Fruit fly (Drosophila melanogaster) whole organism, embryonic: ENCODE results near the gene dj-1beta.

ENCODE experiments used
- Ada2b ChIP-seq: fragments of 200-800 bp; sonication (Bioruptor generic); IDR thresholded peaks from 2 replicates; pipeline ENCODE4 v1.3.6; 2022; ENCODE audit warnings: missing biosample characterization, missing genetic modification characterization
- CG10274 ChIP-seq: fragments of 200-800 bp; sonication (Bioruptor generic); optimal IDR thresholded peaks from 3 replicates; lab custom pipeline; 2017; ENCODE audit warnings: missing biosample characterization, mild to moderate bottlenecking, missing genetic modification characterization
- CG10959 ChIP-seq: fragments of 200-800 bp; sonication (Bioruptor generic); IDR thresholded peaks from 2 replicates; pipeline ENCODE4 v1.3.6; 2022; ENCODE audit warnings: missing biosample characterization, missing genetic modification characterization
- CG11560 ChIP-seq: fragments of 200-800 bp; sonication (Bioruptor generic); IDR thresholded peaks from 3 replicates; pipeline ENCODE4 v1.3.6; 2022; ENCODE audit warnings: missing biosample characterization, missing genetic modification characterization
- CG12155 ChIP-seq: fragments of 200-800 bp; sonication (Bioruptor generic); optimal IDR thresholded peaks from 3 replicates; lab custom pipeline; 2016; ENCODE audit warnings: missing biosample characterization, missing genetic modification characterization
- CG12236 ChIP-seq: fragments of 200-800 bp; sonication (Bioruptor generic); optimal IDR thresholded peaks from 2 replicates; lab custom pipeline; 2016; ENCODE audit warnings: missing biosample characterization, missing genetic modification characterization
- CG13123 ChIP-seq: fragments of 200-800 bp; sonication (Bioruptor generic); optimal IDR thresholded peaks from 2 replicates; lab custom pipeline; 2016; ENCODE audit warnings: missing biosample characterization, missing genetic modification characterization
- CG13287 ChIP-seq: fragments of 200-800 bp; sonication (Bioruptor generic); IDR thresholded peaks from 2 replicates; pipeline ENCODE4 v1.3.6; 2022; ENCODE audit warnings: missing biosample characterization, missing genetic modification characterization; ENCODE audit not compliant: partially characterized antibody
- CG15269 ChIP-seq: fragments of 200-800 bp; sonication (Bioruptor generic); optimal IDR thresholded peaks from 2 replicates; lab custom pipeline; 2018; ENCODE audit warnings: missing biosample characterization, mild to moderate bottlenecking, missing genetic modification characterization, moderate library complexity
- CG15514 ChIP-seq: fragments of 200-800 bp; sonication (Bioruptor generic); optimal IDR thresholded peaks from 3 replicates; lab custom pipeline; 2017; ENCODE audit warnings: missing biosample characterization, missing genetic modification characterization, mild to moderate bottlenecking, moderate library complexity, missing genetic modification reagents
- CG1647 ChIP-seq: fragments of 200-800 bp; sonication (Bioruptor generic); optimal IDR thresholded peaks from 3 replicates; lab custom pipeline; 2016; ENCODE audit warnings: missing biosample characterization, missing genetic modification characterization
- CG17568 ChIP-seq: fragments of 200-800 bp; sonication (Bioruptor generic); optimal IDR thresholded peaks from 2 replicates; lab custom pipeline; 2018; ENCODE audit warnings: missing biosample characterization, mild to moderate bottlenecking, missing genetic modification characterization, moderate library complexity
- CG18599 ChIP-seq: fragments of 200-800 bp; sonication (Bioruptor generic); optimal IDR thresholded peaks from 3 replicates; lab custom pipeline; 2017; ENCODE audit warnings: missing biosample characterization, missing genetic modification characterization, mild to moderate bottlenecking, moderate library complexity, missing genetic modification reagents
- CG30403 ChIP-seq: fragments of 200-800 bp; sonication (Bioruptor generic); optimal IDR thresholded peaks from 3 replicates; lab custom pipeline; 2016; ENCODE audit warnings: missing biosample characterization, missing genetic modification characterization
- CG6175 ChIP-seq: fragments of 200-800 bp; sonication (Bioruptor generic); IDR thresholded peaks from 3 replicates; pipeline ENCODE4 v1.3.6; 2022; ENCODE audit warnings: missing biosample characterization, missing genetic modification characterization
- CG7786 ChIP-seq: fragments of 200-800 bp; sonication (Bioruptor generic); optimal IDR thresholded peaks from 2 replicates; lab custom pipeline; 2016; ENCODE audit warnings: missing biosample characterization, missing genetic modification characterization
- CG8944 ChIP-seq: fragments of 200-800 bp; sonication (Bioruptor generic); optimal IDR thresholded peaks from 3 replicates; lab custom pipeline; 2016; ENCODE audit warnings: missing biosample characterization, missing genetic modification characterization
- CG9609 ChIP-seq: fragments of 200-800 bp; sonication (Bioruptor generic); optimal IDR thresholded peaks from 3 replicates; lab custom pipeline; 2016; ENCODE audit warnings: missing biosample characterization, missing genetic modification characterization
- Chrac-16 ChIP-seq: fragments of 200-800 bp; sonication (Bioruptor generic); optimal IDR thresholded peaks from 3 replicates; lab custom pipeline; 2016; ENCODE audit warnings: missing biosample characterization, missing genetic modification characterization
- Dref ChIP-seq: fragments of 200-800 bp; sonication (Bioruptor generic); IDR thresholded peaks from 2 replicates; pipeline ENCODE4 v1.3.6; 2022; ENCODE audit warnings: missing biosample characterization, missing genetic modification characterization
- E2f2 ChIP-seq: fragments of 200-800 bp; sonication (Bioruptor generic); IDR thresholded peaks from 2 replicates; pipeline ENCODE4 v1.3.6; 2022; ENCODE audit warnings: missing biosample characterization, missing genetic modification characterization
- Hr39 ChIP-seq: fragments of >200 bp; optimal IDR thresholded peaks from 2 replicates; lab custom pipeline; 2017
- MBD-R2 ChIP-seq: fragments of 200-800 bp; sonication (Bioruptor generic); IDR thresholded peaks from 2 replicates; pipeline ENCODE4 v1.3.6; 2022; ENCODE audit warnings: missing biosample characterization, missing genetic modification characterization
- Mes4 ChIP-seq: fragments of 200-800 bp; sonication (Bioruptor generic); optimal IDR thresholded peaks from 2 replicates; lab custom pipeline; 2016; ENCODE audit warnings: missing biosample characterization, missing genetic modification characterization
- Opbp ChIP-seq: fragments of 200-800 bp; sonication (Bioruptor generic); IDR thresholded peaks from 3 replicates; pipeline ENCODE4 v1.3.6; 2022; ENCODE audit warnings: missing biosample characterization, missing genetic modification characterization; ENCODE audit not compliant: partially characterized antibody
- Pdp1 ChIP-seq, 2 experiments: fragments of 200-800 bp; sonication (Bioruptor generic); optimal IDR thresholded peaks; 3 replicates each; lab custom pipeline; 2016; ENCODE audit warnings: missing biosample characterization in 2 of 2, missing genetic modification characterization in 2 of 2, mild to moderate bottlenecking in 1 of 2, moderate library complexity in 1 of 2
- Rfx ChIP-seq: fragments of 200-800 bp; sonication (Bioruptor generic); IDR thresholded peaks from 2 replicates; pipeline ENCODE4 v1.3.6; 2022; ENCODE audit warnings: missing biosample characterization, missing genetic modification characterization
- al ChIP-seq: fragments of 200-800 bp; sonication (Bioruptor generic); IDR thresholded peaks from 2 replicates; pipeline ENCODE4 v1.3.6; 2022; ENCODE audit warnings: missing biosample characterization, missing genetic modification characterization
- ash1 ChIP-seq: fragments of 200-800 bp; sonication (Bioruptor generic); optimal IDR thresholded peaks from 2 replicates; lab custom pipeline; 2018; ENCODE audit warnings: missing biosample characterization, mild to moderate bottlenecking, missing genetic modification characterization
- az2 ChIP-seq: fragments of 200-800 bp; sonication (Bioruptor generic); optimal IDR thresholded peaks from 3 replicates; lab custom pipeline; 2016; ENCODE audit warnings: missing biosample characterization, missing genetic modification characterization
- bsh ChIP-seq, 2 experiments: fragments of 200-800 bp; sonication (Bioruptor generic); optimal IDR thresholded peaks; 2 replicates each; lab custom pipeline; 2017 to 2018; ENCODE audit warnings: mild to moderate bottlenecking in 2 of 2, missing biosample characterization in 2 of 2, missing genetic modification characterization in 2 of 2, moderate library complexity in 1 of 2
- da ChIP-seq: fragments of 200-800 bp; sonication (Bioruptor generic); optimal IDR thresholded peaks from 2 replicates; lab custom pipeline; 2016; ENCODE audit warnings: missing biosample characterization, missing genetic modification characterization
- eve ChIP-seq, 2 experiments: fragments of >200 bp; optimal IDR thresholded peaks; 2 replicates each; lab custom pipeline; 2017; ENCODE audit warnings: missing biosample characterization in 2 of 2, missing genetic modification characterization in 2 of 2
- ewg ChIP-seq: fragments of 200-800 bp; sonication (Bioruptor generic); optimal IDR thresholded peaks from 3 replicates; lab custom pipeline; 2017; ENCODE audit warnings: mild to moderate bottlenecking, missing biosample characterization, missing genetic modification reagents, missing genetic modification characterization
- ftz-f1 ChIP-seq: fragments of 200-800 bp; sonication (Bioruptor generic); optimal IDR thresholded peaks from 2 replicates; lab custom pipeline; 2016; ENCODE audit warnings: missing biosample characterization, missing genetic modification characterization
- hb ChIP-seq: fragments of 200-800 bp; sonication (Bioruptor generic); IDR thresholded peaks from 3 replicates; pipeline ENCODE4 v1.3.6; 2022; ENCODE audit warnings: missing biosample characterization, missing genetic modification characterization; ENCODE audit not compliant: partially characterized antibody
- jumu ChIP-seq: fragments of 200-800 bp; sonication (Bioruptor generic); optimal IDR thresholded peaks from 3 replicates; lab custom pipeline; 2016; ENCODE audit warnings: missing biosample characterization, missing genetic modification characterization
- ken ChIP-seq: fragments of 200-800 bp; sonication (Bioruptor generic); IDR thresholded peaks from 3 replicates; pipeline ENCODE4 v1.3.6; 2022; ENCODE audit warnings: missing biosample characterization, missing genetic modification characterization
- mirr ChIP-seq: fragments of 200-800 bp; sonication (Bioruptor generic); optimal IDR thresholded peaks from 3 replicates; lab custom pipeline; 2018; ENCODE audit warnings: missing biosample characterization, mild to moderate bottlenecking, missing genetic modification characterization
- nerfin-1 ChIP-seq: fragments of 200-800 bp; sonication (Bioruptor generic); optimal IDR thresholded peaks from 3 replicates; lab custom pipeline; 2019; ENCODE audit warnings: missing biosample characterization, mild to moderate bottlenecking, missing genetic modification characterization, moderate library complexity
- nerfin-2 ChIP-seq: fragments of 200-800 bp; sonication (Bioruptor generic); IDR thresholded peaks from 2 replicates; pipeline ENCODE4 v1.3.6; 2022; ENCODE audit warnings: missing biosample characterization, missing genetic modification characterization; ENCODE audit not compliant: partially characterized antibody
- pita ChIP-seq: fragments of 200-800 bp; sonication (Bioruptor generic); optimal IDR thresholded peaks from 2 replicates; lab custom pipeline; 2017; ENCODE audit warnings: missing biosample characterization, mild to moderate bottlenecking, missing genetic modification characterization
- psq ChIP-seq: fragments of 200-800 bp; sonication (Bioruptor generic); optimal IDR thresholded peaks from 2 replicates; lab custom pipeline; 2017; ENCODE audit warnings: missing biosample characterization, missing genetic modification characterization
- slbo ChIP-seq: fragments of 200-800 bp; sonication (Bioruptor generic); IDR thresholded peaks from 2 replicates; pipeline ENCODE4 v1.3.6; 2022; ENCODE audit warnings: missing biosample characterization, missing genetic modification characterization
- tio ChIP-seq: fragments of 200-800 bp; sonication (Bioruptor generic); optimal IDR thresholded peaks from 2 replicates; lab custom pipeline; 2017; ENCODE audit warnings: missing biosample characterization, missing genetic modification characterization, inconsistent platforms
- trh ChIP-seq: fragments of 200-800 bp; sonication (Bioruptor generic); optimal IDR thresholded peaks from 2 replicates; lab custom pipeline; 2016; ENCODE audit warnings: missing biosample characterization, missing genetic modification characterization
- tx ChIP-seq: fragments of 200-800 bp; sonication (Bioruptor generic); optimal IDR thresholded peaks from 2 replicates; lab custom pipeline; 2016; ENCODE audit warnings: missing biosample characterization, missing genetic modification characterization
- z ChIP-seq: fragments of 200-800 bp; sonication (Bioruptor generic); IDR thresholded peaks from 3 replicates; pipeline ENCODE4 v1.3.6; 2022; ENCODE audit warnings: missing biosample characterization, missing genetic modification characterization
- zen ChIP-seq: fragments of 200-800 bp; sonication (Bioruptor generic); optimal IDR thresholded peaks from 3 replicates; lab custom pipeline; 2018; ENCODE audit warnings: missing biosample characterization, mild to moderate bottlenecking, missing genetic modification characterization, moderate library complexity

Gene dj-1beta

dm6 chr3R:30808346-30809286 is 1.7 kb downstream of the dj-1beta start, which contains the start of gene cindr (continued):
- TF ChIP-seq tio (GFP tag; lab: Kevin White, UChicago) (no peak), ewg (peak; percentile 40), CG13123 (GFP tag; lab: Kevin White, UChicago) (no peak), CG12236 (no peak), CG18599 (GFP tag; lab: Kevin White, UChicago) (peak; percentile 35), Opbp (GFP tag; lab: Robert Waterston, UW) (peak; percentile 60; the same call in 2 of the 3 replicates), psq (peak; percentile 65), CG10959 (GFP tag; lab: Robert Waterston, UW) (no peak), CG13287 (GFP tag; lab: Robert Waterston, UW) (peak; percentile 54; the same call in 1 of the 2 replicates), tx (GFP tag; lab: Kevin White, UChicago) (peak; percentile 11), Pdp1 (GFP tag; optimal IDR thresholded peaks at IDR 0.05; lab: Kevin White, UChicago) (peak; percentile 29 to 60), CG7786 (GFP tag; lab: Kevin White, UChicago) (peak; percentile 48), slbo (peak; percentile 69), hb (no peak; the same call in 2 of the 3 replicates), Chrac-16 (GFP tag; lab: Kevin White, UChicago) (peak; percentile 37), eve (GFP tag; optimal IDR thresholded peaks at IDR 0.05; lab: Kevin White, UChicago) (no peak), CG30403 (peak; percentile 46), CG15269 (peak; percentile 33), CG17568 (GFP tag; lab: Kevin White, UChicago) (no peak), CG15514 (GFP tag; lab: Kevin White, UChicago) (peak; percentile 90), pita (GFP tag; lab: Kevin White, UChicago) (peak; percentile 97), CG11560 (peak; percentile 47; the same call in 1 of the 3 replicates), da (GFP tag; lab: Kevin White, UChicago) (no peak), CG8944 (GFP tag; lab: Kevin White, UChicago) (no peak), MBD-R2 (GFP tag; lab: Robert Waterston, UW) (peak; percentile 63), Mes4 (no peak), CG6175 (GFP tag; lab: Robert Waterston, UW) (no peak), nerfin-2 (GFP tag; lab: Robert Waterston, UW) (no peak), CG1647 (GFP tag; lab: Kevin White, UChicago) (no peak), CG10274 (GFP tag; lab: Kevin White, UChicago) (no peak), Dref (GFP tag; lab: Robert Waterston, UW) (peak; percentile 55), az2 (peak; percentile 23), trh (GFP tag; lab: Kevin White, UChicago) (no peak), Ada2b (0 out of 2 replicates have a peak, but pooled peaks have one; percentile 7), Hr39 (no peak), Rfx (GFP tag; lab: Robert Waterston, UW) (peak; percentile 81), CG9609 (GFP tag; lab: Kevin White, UChicago) (peak; percentile 28), al (GFP tag; lab: Robert Waterston, UW) (peak; percentile 59), z (GFP tag; lab: Robert Waterston, UW) (no peak; the same call in 2 of the 3 replicates), ash1 (peak; percentile 69), zen (peak; percentile 57), ken (peak; percentile 63; the same call in 2 of the 3 replicates), mirr (GFP tag; lab: Kevin White, UChicago) (peak; percentile 47), jumu (peak; percentile 34), bsh (GFP tag; optimal IDR thresholded peaks at IDR 0.05; lab: Kevin White, UChicago) (peak; percentile 25 to 28), ftz-f1 (GFP tag; lab: Kevin White, UChicago) (peak; percentile 75), E2f2 (GFP tag; lab: Robert Waterston, UW) (peak; percentile 65), CG12155 (GFP tag; lab: Kevin White, UChicago) (peak; percentile 77), nerfin-1 (peak; percentile 37)
